Worm (Caenorhabditis elegans) whole organism, midembryonic: ENCODE results near the gene Y14H12B.2.

Experiments used
- flt-1 ChIP-seq: fragments of 200-800 bp; sonication (Bioruptor generic); IDR thresholded peaks from 2 replicates; pipeline ENCODE4 v1.3.6; 2022; ENCODE audit warnings: missing genetic modification characterization, missing compliant biosample characterization
- ztf-23 ChIP-seq: fragments of 200-800 bp; sonication (Bioruptor generic); IDR thresholded peaks from 2 replicates; pipeline ENCODE4 v1.3.6; 2022; ENCODE audit warnings: missing genetic modification reagents, missing genetic modification characterization, missing compliant biosample characterization
- ztf-29 ChIP-seq: fragments of 200-800 bp; sonication (Bioruptor generic); IDR thresholded peaks from 2 replicates; pipeline ENCODE4 v1.3.6; 2022; ENCODE audit warnings: missing genetic modification reagents, missing genetic modification characterization, missing compliant biosample characterization

- TF ChIP-seq flt-1 (GFP tag; lab: Robert Waterston, UW) (no peak), ztf-23 (GFP tag; lab: Robert Waterston, UW) (no peak), ztf-29 (GFP tag; lab: Robert Waterston, UW) (no peak)
These were observed 46.8 kb upstream of the Y14H12B.2 start for ce11 chrII:3980373-3980772.
